Worm (Caenorhabditis elegans) whole organism, midembryonic: ENCODE results near the gene Y58A7A.5.

Experiments
- T22C8.4 ChIP-seq: fragments of 200-800 bp; sonication (Bioruptor generic); IDR thresholded peaks from 2 replicates; pipeline ENCODE4 v1.3.6; 2022; ENCODE audit warnings: missing genetic modification characterization, missing compliant biosample characterization
- cog-1 ChIP-seq: sonication (generic microtip); optimal IDR thresholded peaks from 2 replicates; lab custom pipeline; 2016; ENCODE audit warnings: missing genetic modification characterization, missing compliant biosample characterization
- flt-1 ChIP-seq: fragments of 200-800 bp; sonication (Bioruptor generic); IDR thresholded peaks from 2 replicates; pipeline ENCODE4 v1.3.6; 2022; ENCODE audit warnings: missing genetic modification characterization, missing compliant biosample characterization
- klf-2 ChIP-seq: fragments of 200-800 bp; sonication (Bioruptor generic); conservative IDR thresholded peaks from 2 replicates; pipeline ENCODE4 v1.3.6; 2022; ENCODE audit warnings: missing genetic modification reagents, missing genetic modification characterization, missing compliant biosample characterization
- med-1 ChIP-seq: sonication (generic microtip); optimal IDR thresholded peaks from 2 replicates; lab custom pipeline; 2017; ENCODE audit warnings: missing genetic modification characterization, mild to moderate bottlenecking, missing compliant biosample characterization, antibody characterized with exemption, missing genetic modification reagents; ENCODE audit not compliant: insufficient read depth
- ref-1 ChIP-seq: fragments of 200-800 bp; sonication (Bioruptor generic); conservative IDR thresholded peaks from 2 replicates; pipeline ENCODE4 v1.3.6; 2022; ENCODE audit warnings: missing genetic modification reagents, missing genetic modification characterization, missing compliant biosample characterization
- tab-1 ChIP-seq: fragments of 200-800 bp; sonication (Bioruptor generic); IDR thresholded peaks from 2 replicates; pipeline ENCODE4 v1.3.6; 2022; ENCODE audit warnings: missing genetic modification characterization, missing compliant biosample characterization
- ztf-23 ChIP-seq: fragments of 200-800 bp; sonication (Bioruptor generic); IDR thresholded peaks from 2 replicates; pipeline ENCODE4 v1.3.6; 2022; ENCODE audit warnings: missing genetic modification reagents, missing genetic modification characterization, missing compliant biosample characterization
- ztf-29 ChIP-seq: fragments of 200-800 bp; sonication (Bioruptor generic); IDR thresholded peaks from 2 replicates; pipeline ENCODE4 v1.3.6; 2022; ENCODE audit warnings: missing genetic modification reagents, missing genetic modification characterization, missing compliant biosample characterization

The Y58A7A.5 gene

DNA sequence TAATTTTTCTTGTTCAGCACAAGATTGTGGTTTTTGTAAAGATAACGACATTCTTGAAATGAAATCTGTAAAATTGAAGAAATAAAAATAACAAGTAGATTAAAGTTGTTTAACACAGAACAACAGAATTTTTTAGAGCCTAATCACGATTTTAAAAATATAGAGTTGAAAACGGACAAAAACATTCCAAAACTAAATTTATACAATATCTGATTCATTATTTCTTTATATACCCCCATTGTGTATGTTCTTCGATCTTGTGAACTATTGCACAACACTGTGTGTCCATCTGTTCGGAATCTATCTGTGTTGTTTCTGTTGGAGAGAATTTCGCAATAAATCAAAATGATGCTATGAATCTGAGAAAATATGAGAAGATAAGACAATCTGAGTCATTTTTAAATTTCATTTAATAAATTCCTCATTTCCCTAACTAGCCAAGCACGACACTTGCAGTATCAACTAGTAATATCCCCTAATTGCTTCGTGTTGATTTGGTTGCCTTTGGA is 1.8 kb downstream of the Y58A7A.5 start, which contains the start of gene Y58A7A.4:
Gene Y58A7A.4, minus strand, starts transcription at position 51 of the 509 bp plus-strand sequence.
- no peak for TF ChIP-seq ztf-29 (GFP tag; lab: Robert Waterston, UW)
- TF ChIP-seq ref-1 = no peak
- no peak for TF ChIP-seq cog-1 (tag; lab: Kevin White, UChicago)
- TF ChIP-seq klf-2 = no peak
- no peak for TF ChIP-seq flt-1 (GFP tag; lab: Robert Waterston, UW)
- TF ChIP-seq med-1 (GFP tag; lab: Kevin White, UChicago) = no peak
- TF ChIP-seq T22C8.4 (GFP tag; lab: Robert Waterston, UW) = no peak
- no peak for TF ChIP-seq tab-1
- TF ChIP-seq ztf-23 (GFP tag; lab: Robert Waterston, UW) = no peak

- no peak for TF ChIP-seq ztf-23 (GFP tag; lab: Robert Waterston, UW)
- TF ChIP-seq med-1 (GFP tag; lab: Kevin White, UChicago) = no peak
- TF ChIP-seq tab-1 = no peak
- TF ChIP-seq T22C8.4 (GFP tag; lab: Robert Waterston, UW) = no peak
- no peak for TF ChIP-seq ztf-29 (GFP tag; lab: Robert Waterston, UW)
- no peak for TF ChIP-seq ref-1
- no peak for TF ChIP-seq flt-1 (GFP tag; lab: Robert Waterston, UW)
- no peak for TF ChIP-seq cog-1 (tag; lab: Kevin White, UChicago)
- no peak for TF ChIP-seq klf-2
Observed at ce11 chrV:5080853-5081338, 5.9 kb downstream of the Y58A7A.5 start, which contains the start of gene Y58A7A.3. Gene Y58A7A.3 (minus strand): TSS chrV:5080903.

DNA sequence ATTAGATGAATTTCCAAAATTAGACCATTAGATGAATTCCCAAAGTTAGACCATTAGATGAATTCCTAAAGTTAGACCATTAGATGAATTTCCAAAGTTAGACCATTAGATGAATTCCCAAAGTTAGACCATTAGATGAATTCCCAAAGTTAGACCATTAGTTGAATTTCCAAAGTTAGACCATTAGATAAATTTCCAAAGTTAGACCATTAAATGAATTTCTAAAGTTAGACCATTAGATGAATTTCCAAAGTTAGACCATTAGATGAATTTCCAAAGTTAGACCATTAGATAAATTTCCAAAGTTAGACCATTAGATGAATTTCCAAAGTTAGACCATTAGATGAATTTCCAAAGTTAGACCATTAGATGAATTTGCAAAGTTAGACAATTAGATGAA is 11.4 kb downstream of the Y58A7A.5 start:
- TF ChIP-seq ztf-23 (GFP tag; lab: Robert Waterston, UW) (peak; percentile 95), tab-1 (peak; percentile 82; the same call in 1 of the 2 replicates), klf-2 (peak; percentile 89), ref-1 (peak; percentile 90), flt-1 (GFP tag; lab: Robert Waterston, UW) (peak; percentile 68; the same call in 1 of the 2 replicates)

- TF ChIP-seq ref-1 (no peak), tab-1 (no peak), flt-1 (GFP tag; lab: Robert Waterston, UW) (no peak), ztf-29 (GFP tag; lab: Robert Waterston, UW) (no peak), cog-1 (tag; lab: Kevin White, UChicago) (no peak), med-1 (GFP tag; lab: Kevin White, UChicago) (no peak), ztf-23 (GFP tag; lab: Robert Waterston, UW) (no peak)
Observed at ce11 chrV:5072082-5072481, 14.7 kb downstream of the Y58A7A.5 start, which contains the start of gene Y58A7A.2. Gene Y58A7A.2 (minus strand): TSS chrV:5072182.

DNA sequence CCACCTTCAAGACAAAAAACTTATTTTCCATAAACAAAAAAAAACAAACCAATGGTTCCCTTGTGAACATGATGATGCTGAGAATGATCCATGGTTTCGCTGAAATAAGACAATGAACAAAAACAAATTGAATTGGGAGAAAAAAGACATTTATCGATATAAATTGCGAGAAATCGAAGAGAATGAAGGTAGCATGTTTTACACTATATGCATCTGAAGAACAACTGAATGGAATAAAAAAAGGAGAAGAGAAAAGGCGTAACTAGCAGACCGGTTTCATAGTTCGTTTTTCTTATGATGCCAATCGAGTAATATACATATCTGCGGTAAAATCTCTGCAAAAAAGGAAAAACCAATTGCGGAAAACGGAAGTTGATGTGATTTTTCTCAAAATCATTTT is 17.3 kb downstream of the Y58A7A.5 start, which contains the start of gene Y58A7A.1:
Gene Y58A7A.1, minus strand, starts transcription at position 101 of the 400 bp plus-strand sequence.
- no peak for TF ChIP-seq ztf-29 (GFP tag; lab: Robert Waterston, UW)
- no peak for TF ChIP-seq klf-2
- no peak for TF ChIP-seq ztf-23 (GFP tag; lab: Robert Waterston, UW)
- no peak for TF ChIP-seq T22C8.4 (GFP tag; lab: Robert Waterston, UW)
- no peak for TF ChIP-seq flt-1 (GFP tag; lab: Robert Waterston, UW)
- TF ChIP-seq cog-1 (tag; lab: Kevin White, UChicago) = no peak
- no peak for TF ChIP-seq tab-1
- no peak for TF ChIP-seq med-1 (GFP tag; lab: Kevin White, UChicago)
- TF ChIP-seq ref-1 = no peak

DNA sequence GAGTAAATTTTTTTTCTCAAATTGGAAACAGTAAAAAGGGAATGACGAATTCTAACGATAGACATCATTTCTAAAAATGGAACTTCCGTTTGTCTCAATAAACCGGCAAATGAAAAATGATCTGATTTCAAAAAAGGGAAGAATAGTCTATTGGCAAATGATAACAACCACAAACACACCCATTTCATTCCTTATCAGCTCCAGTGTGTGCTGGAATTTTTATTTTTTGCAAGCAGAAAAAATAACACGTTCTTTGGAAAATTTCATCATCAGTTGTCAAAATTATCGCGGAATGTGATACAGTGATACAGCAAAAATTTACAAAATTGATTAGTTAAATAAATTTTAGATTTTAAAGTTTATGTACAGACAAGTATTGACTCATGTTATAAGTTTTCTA is 19.4 kb downstream of the Y58A7A.5 start:
- no peak for TF ChIP-seq ref-1
- no peak for TF ChIP-seq ztf-29 (GFP tag; lab: Robert Waterston, UW)
- no peak for TF ChIP-seq ztf-23 (GFP tag; lab: Robert Waterston, UW)

ce11 chrV:5064761-5065421 is 21.9 kb downstream of the Y58A7A.5 start, which contains the start of gene mlk-1:
Gene mlk-1 (minus strand): TSS chrV:5064811.
- TF ChIP-seq tab-1 (no peak), cog-1 (tag; lab: Kevin White, UChicago) (peak; percentile 41)

DNA sequence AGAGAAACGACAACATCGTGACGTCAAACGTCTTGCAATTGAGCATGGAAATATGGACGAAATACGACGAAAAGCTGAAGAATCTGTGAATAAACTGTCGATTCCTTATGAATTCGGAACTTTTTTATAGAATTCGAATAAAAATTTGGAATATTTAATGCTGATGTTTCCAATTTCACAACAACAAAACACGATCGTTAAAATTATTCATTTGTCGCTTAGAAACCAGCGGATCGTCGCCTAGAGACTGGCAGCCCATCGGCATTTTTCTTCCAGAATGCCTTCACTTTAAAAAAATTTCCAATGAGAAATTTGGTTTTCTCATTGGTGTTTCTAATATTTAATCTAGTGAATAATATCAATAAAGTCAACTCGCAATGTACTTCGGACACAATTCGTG is 33.4 kb downstream of the Y58A7A.5 start, which contains the start of gene cwp-4:
Gene cwp-4, plus strand, starts transcription at position 301 of the 400 bp plus-strand sequence.
- TF ChIP-seq tab-1 (no peak), flt-1 (GFP tag; lab: Robert Waterston, UW) (no peak), cog-1 (tag; lab: Kevin White, UChicago) (no peak), ztf-29 (GFP tag; lab: Robert Waterston, UW) (no peak), ztf-23 (GFP tag; lab: Robert Waterston, UW) (no peak), klf-2 (no peak), T22C8.4 (GFP tag; lab: Robert Waterston, UW) (no peak), ref-1 (no peak), med-1 (GFP tag; lab: Kevin White, UChicago) (no peak)

- TF ChIP-seq klf-2 = no peak
- TF ChIP-seq ref-1 = no peak
- TF ChIP-seq cog-1 (tag; lab: Kevin White, UChicago) = no peak
- TF ChIP-seq tab-1 = no peak
- no peak for TF ChIP-seq ztf-29 (GFP tag; lab: Robert Waterston, UW)
- no peak for TF ChIP-seq ztf-23 (GFP tag; lab: Robert Waterston, UW)
- TF ChIP-seq med-1 (GFP tag; lab: Kevin White, UChicago) = no peak
- no peak for TF ChIP-seq flt-1 (GFP tag; lab: Robert Waterston, UW)
- no peak for TF ChIP-seq T22C8.4 (GFP tag; lab: Robert Waterston, UW)
Observed at ce11 chrV:5052233-5052632, 34.5 kb downstream of the Y58A7A.5 start, which contains the start of gene K11D12.12. Gene K11D12.12 (plus strand): TSS chrV:5052261.
